Worm (Caenorhabditis elegans) whole organism, L4/young adult: Measurements from ENCODE around the gene C49C3.20.

Experiments used
- W03F9.2 ChIP-seq: fragments of 150-350 bp; optimal IDR thresholded peaks from 2 replicates; lab custom pipeline; 2014; ENCODE audit warnings: missing biosample characterization, missing genetic modification characterization
- dao-5 ChIP-seq: sonication (generic microtip); optimal IDR thresholded peaks from 2 replicates; lab custom pipeline; 2016; ENCODE audit warnings: missing genotype, missing genetic modification characterization, moderate library complexity, missing compliant biosample characterization
- him-1 ChIP-seq: sonication (generic microtip); optimal IDR thresholded peaks from 2 replicates; lab custom pipeline; 2016; ENCODE audit warnings: missing genotype, missing genetic modification reagents, missing genetic modification characterization, missing compliant biosample characterization

- TF ChIP-seq him-1 (tag; lab: Kevin White, UChicago) (no peak), W03F9.2 (tag; lab: Kevin White, UChicago) (no peak), dao-5 (tag; lab: Kevin White, UChicago) (no peak)
These were observed 44.8 kb upstream of the C49C3.20 start, which contains the start of gene clec-202 for ce11 chrIV:17361143-17361542.
